Fruit fly (Drosophila melanogaster) whole organism, embryonic: ENCODE measurements around the gene TMEM216.

ENCODE experiments used
- Adf1 ChIP-seq: fragments of 200-800 bp; sonication (Bioruptor generic); IDR thresholded peaks from 2 replicates; pipeline ENCODE4 v1.3.6; 2022; ENCODE audit warnings: missing biosample characterization, missing genetic modification characterization
- Asciz ChIP-seq: fragments of 200-800 bp; sonication (Bioruptor generic); optimal IDR thresholded peaks from 2 replicates; lab custom pipeline; 2017; ENCODE audit warnings: missing biosample characterization, mild to moderate bottlenecking, missing genetic modification characterization, missing genetic modification reagents
- B-H2 ChIP-seq: fragments of 200-800 bp; sonication (Bioruptor generic); optimal IDR thresholded peaks from 2 replicates; lab custom pipeline; 2018; ENCODE audit warnings: missing biosample characterization, mild to moderate bottlenecking, missing genetic modification characterization
- CG11695 ChIP-seq: fragments of 200-800 bp; sonication (Bioruptor generic); IDR thresholded peaks from 3 replicates; pipeline ENCODE4 v1.3.6; 2022; ENCODE audit warnings: missing biosample characterization, missing genetic modification characterization
- CG13424 ChIP-seq: fragments of 200-800 bp; sonication (Bioruptor generic); optimal IDR thresholded peaks from 2 replicates; lab custom pipeline; 2019; ENCODE audit warnings: missing biosample characterization, mild to moderate bottlenecking, missing genetic modification characterization, moderate library complexity
- CG15479 ChIP-seq: fragments of 200-800 bp; sonication (Bioruptor generic); optimal IDR thresholded peaks from 3 replicates; lab custom pipeline; 2019; ENCODE audit warnings: missing biosample characterization, mild to moderate bottlenecking, missing genetic modification characterization, moderate library complexity
- CG16813 ChIP-seq: fragments of 200-800 bp; sonication (Bioruptor generic); IDR thresholded peaks from 3 replicates; pipeline ENCODE4 v1.3.6; 2022; ENCODE audit warnings: missing biosample characterization, missing genetic modification characterization; ENCODE audit not compliant: partially characterized antibody
- CG17568 ChIP-seq: fragments of 200-800 bp; sonication (Bioruptor generic); optimal IDR thresholded peaks from 2 replicates; lab custom pipeline; 2018; ENCODE audit warnings: missing biosample characterization, mild to moderate bottlenecking, missing genetic modification characterization, moderate library complexity
- CG1832 ChIP-seq: fragments of 200-800 bp; sonication (Bioruptor generic); optimal IDR thresholded peaks from 2 replicates; lab custom pipeline; 2017; ENCODE audit warnings: missing biosample characterization, mild to moderate bottlenecking, missing genetic modification characterization, inconsistent platforms
- CG32532 ChIP-seq: fragments of 200-800 bp; sonication (Bioruptor generic); IDR thresholded peaks from 2 replicates; pipeline ENCODE4 v1.3.6; 2022; ENCODE audit warnings: missing biosample characterization, missing genetic modification characterization
- CG4360 ChIP-seq: fragments of 200-800 bp; sonication (Bioruptor generic); IDR thresholded peaks from 2 replicates; pipeline ENCODE4 v1.3.6; 2022; ENCODE audit warnings: missing biosample characterization, missing genetic modification characterization
- CG4730 ChIP-seq: fragments of 200-800 bp; sonication (Bioruptor generic); IDR thresholded peaks from 2 replicates; pipeline ENCODE4 v1.3.6; 2022; ENCODE audit warnings: missing biosample characterization, missing genetic modification characterization
- D ChIP-seq, 2 experiments: fragments of 200-800 bp in 1 of 2; fragments of >200 bp in 1 of 2; sonication (Bioruptor generic) in 1 of 2; optimal IDR thresholded peaks; 2 replicates in 1 of 2; 3 replicates in 1 of 2; lab custom pipeline; 2017; ENCODE audit warnings: mild to moderate bottlenecking in 1 of 2, missing biosample characterization in 1 of 2, missing genetic modification characterization in 1 of 2, missing genetic modification reagents in 1 of 2
- Hand ChIP-seq: fragments of 200-800 bp; sonication (Bioruptor generic); optimal IDR thresholded peaks from 2 replicates; lab custom pipeline; 2017; ENCODE audit warnings: mild to moderate bottlenecking, missing biosample characterization, missing genetic modification reagents, missing genetic modification characterization
- Lim3 ChIP-seq: fragments of 200-800 bp; sonication (Bioruptor generic); IDR thresholded peaks from 2 replicates; pipeline ENCODE4 v1.3.6; 2022; ENCODE audit warnings: missing biosample characterization, missing genetic modification characterization
- Nf-YB ChIP-seq: fragments of 200-800 bp; sonication (Bioruptor generic); optimal IDR thresholded peaks from 3 replicates; lab custom pipeline; 2019; ENCODE audit warnings: missing biosample characterization, mild to moderate bottlenecking, missing genetic modification characterization, moderate library complexity
- Trl ChIP-seq, 3 experiments: fragments of >200 bp in 2 of 3; fragments of 200-800 bp in 1 of 3; sonication (Bioruptor generic) in 1 of 3; optimal IDR thresholded peaks; 2 replicates in 1 of 3; 3 replicates in 2 of 3; lab custom pipeline; 2016 to 2017; ENCODE audit warnings: missing biosample characterization in 1 of 3, missing genetic modification characterization in 1 of 3
- Usf ChIP-seq: fragments of 200-800 bp; sonication (Bioruptor generic); optimal IDR thresholded peaks from 2 replicates; lab custom pipeline; 2017; ENCODE audit warnings: missing genotype, missing biosample characterization, missing genetic modification characterization
- Xbp1 ChIP-seq: fragments of 200-800 bp; sonication (Bioruptor generic); optimal IDR thresholded peaks from 3 replicates; lab custom pipeline; 2016; ENCODE audit warnings: missing biosample characterization, mild to moderate bottlenecking, missing genetic modification characterization
- Xrp1 ChIP-seq: fragments of 200-800 bp; sonication (Bioruptor generic); IDR thresholded peaks from 2 replicates; pipeline ENCODE4 v1.3.6; 2022; ENCODE audit warnings: missing biosample characterization, missing genetic modification characterization
- ash1 ChIP-seq: fragments of 200-800 bp; sonication (Bioruptor generic); optimal IDR thresholded peaks from 2 replicates; lab custom pipeline; 2018; ENCODE audit warnings: missing biosample characterization, mild to moderate bottlenecking, missing genetic modification characterization
- bbx ChIP-seq: fragments of 200-800 bp; sonication (Bioruptor generic); IDR thresholded peaks from 2 replicates; pipeline ENCODE4 v1.3.6; 2022; ENCODE audit warnings: missing biosample characterization, missing genetic modification characterization; ENCODE audit not compliant: partially characterized antibody
- cad ChIP-seq: fragments of >200 bp; optimal IDR thresholded peaks from 2 replicates; lab custom pipeline; 2017; ENCODE audit warnings: missing biosample characterization, missing genetic modification characterization
- ci ChIP-seq: fragments of 200-800 bp; sonication (Bioruptor generic); IDR thresholded peaks from 3 replicates; pipeline ENCODE4 v1.3.6; 2022; ENCODE audit warnings: missing biosample characterization, missing genetic modification characterization
- gsb-n ChIP-seq: fragments of 200-800 bp; sonication (Bioruptor generic); optimal IDR thresholded peaks from 3 replicates; lab custom pipeline; 2018; ENCODE audit warnings: missing biosample characterization, mild to moderate bottlenecking, missing genetic modification characterization
- kah ChIP-seq: fragments of 200-800 bp; sonication (Bioruptor generic); optimal IDR thresholded peaks from 2 replicates; lab custom pipeline; 2018; ENCODE audit warnings: missing biosample characterization, mild to moderate bottlenecking, missing genetic modification characterization
- klu ChIP-seq: fragments of 200-800 bp; sonication (Bioruptor generic); IDR thresholded peaks from 2 replicates; pipeline ENCODE4 v1.3.6; 2022; ENCODE audit warnings: missing biosample characterization, missing genetic modification characterization
- pan ChIP-seq, 4 experiments: fragments of >200 bp in 3 of 4; fragments of 200-800 bp in 1 of 4; sonication (Bioruptor generic) in 1 of 4; optimal IDR thresholded peaks in 3 of 4; IDR thresholded peaks in 1 of 4; 2 replicates each; pipeline versions ENCODE4 v1.3.6 to Lab custom; 2017 to 2022; ENCODE audit warnings: missing biosample characterization in 2 of 4, missing genetic modification characterization in 2 of 4, mixed read lengths in 1 of 4
- tll ChIP-seq, 2 experiments: fragments of 200-800 bp in 1 of 2; fragments of >200 bp in 1 of 2; sonication (Bioruptor generic) in 1 of 2; optimal IDR thresholded peaks; 2 replicates each; lab custom pipeline; 2017 to 2019; ENCODE audit warnings: missing biosample characterization in 2 of 2, missing genetic modification characterization in 2 of 2, mild to moderate bottlenecking in 1 of 2, moderate library complexity in 1 of 2
- z ChIP-seq: fragments of 200-800 bp; sonication (Bioruptor generic); IDR thresholded peaks from 3 replicates; pipeline ENCODE4 v1.3.6; 2022; ENCODE audit warnings: missing biosample characterization, missing genetic modification characterization
- zen ChIP-seq: fragments of 200-800 bp; sonication (Bioruptor generic); optimal IDR thresholded peaks from 3 replicates; lab custom pipeline; 2018; ENCODE audit warnings: missing biosample characterization, mild to moderate bottlenecking, missing genetic modification characterization, moderate library complexity

The TMEM216 gene

DNA sequence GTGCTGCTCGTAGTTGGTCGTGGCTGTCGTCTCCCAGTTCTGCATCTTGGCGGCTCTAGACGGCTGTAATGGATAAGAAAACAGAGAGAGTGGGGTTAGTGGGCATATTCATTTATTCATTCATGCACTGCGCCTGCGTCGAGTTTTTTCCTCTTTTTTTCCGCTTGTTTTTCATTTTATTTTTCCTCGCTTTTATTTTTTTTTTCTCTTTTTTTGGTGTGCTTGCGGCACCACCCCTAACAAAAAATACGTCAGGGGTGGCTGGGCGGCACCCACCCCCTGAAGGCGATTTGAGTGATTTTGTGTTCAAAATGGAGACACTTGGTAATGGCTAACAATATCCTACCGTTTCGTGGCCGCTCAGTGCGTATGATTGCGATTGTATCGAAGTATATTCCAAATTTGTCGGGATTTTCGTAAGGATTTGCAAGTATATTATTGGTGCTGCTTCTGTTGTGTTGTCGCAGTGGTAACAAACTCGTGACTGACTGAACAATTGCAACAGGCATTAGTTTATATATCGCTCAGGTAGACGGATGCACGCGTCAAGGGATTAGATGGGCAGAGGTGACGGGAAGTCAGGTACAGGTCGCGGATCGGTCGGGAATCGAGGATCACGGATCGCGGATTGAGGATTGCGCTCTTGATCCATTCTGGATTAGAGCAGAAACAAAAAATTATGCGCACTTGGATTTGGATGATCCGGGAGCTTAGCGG, 21.8 kb upstream of the TMEM216 start (continued):
- TF ChIP-seq Xrp1 (GFP tag; lab: Robert Waterston, UW): no peak
- no peak for TF ChIP-seq kah (GFP tag; lab: Kevin White, UChicago)
- no peak for TF ChIP-seq Lim3 (GFP tag; lab: Robert Waterston, UW)
- peak; percentile 44 for TF ChIP-seq CG17568
- no peak for TF ChIP-seq klu (GFP tag; lab: Robert Waterston, UW)
- no peak for TF ChIP-seq CG4730 (GFP tag; lab: Robert Waterston, UW)

dm6 chr3R:8697772-8698259, 18.2 kb upstream of the TMEM216 start, which contains the start of gene hb:
Gene hb (minus strand): TSS chr3R:8697822.
- TF ChIP-seq CG16813 (GFP tag; lab: Robert Waterston, UW): peak; percentile 27; the same call in 1 of the 3 replicates
- no peak for TF ChIP-seq Asciz (GFP tag; lab: Kevin White, UChicago)
- peak; percentile 45 to 81 for TF ChIP-seq Trl (optimal IDR thresholded peaks at IDR 0.05; lab: Kevin White, UChicago)
- no peak for TF ChIP-seq Trl (GFP tag; optimal IDR thresholded peaks at IDR 0.05; lab: Kevin White, UChicago)
- peak; percentile 97 for TF ChIP-seq z (GFP tag; lab: Robert Waterston, UW)
- no peak for TF ChIP-seq ash1 (GFP tag; lab: Kevin White, UChicago)
- peak; percentile 70; the same call in 1 of the 2 replicates for TF ChIP-seq CG4360
- no peak for TF ChIP-seq ci (GFP tag; lab: Robert Waterston, UW)
- TF ChIP-seq bbx: 0 out of 2 replicates have a peak, but pooled peaks have one; percentile 30
- no peak for TF ChIP-seq B-H2
- peak; percentile 20 for TF ChIP-seq CG1832 (GFP tag; lab: Kevin White, UChicago)
- TF ChIP-seq Nf-YB (GFP tag; lab: Kevin White, UChicago): peak; percentile 4

DNA sequence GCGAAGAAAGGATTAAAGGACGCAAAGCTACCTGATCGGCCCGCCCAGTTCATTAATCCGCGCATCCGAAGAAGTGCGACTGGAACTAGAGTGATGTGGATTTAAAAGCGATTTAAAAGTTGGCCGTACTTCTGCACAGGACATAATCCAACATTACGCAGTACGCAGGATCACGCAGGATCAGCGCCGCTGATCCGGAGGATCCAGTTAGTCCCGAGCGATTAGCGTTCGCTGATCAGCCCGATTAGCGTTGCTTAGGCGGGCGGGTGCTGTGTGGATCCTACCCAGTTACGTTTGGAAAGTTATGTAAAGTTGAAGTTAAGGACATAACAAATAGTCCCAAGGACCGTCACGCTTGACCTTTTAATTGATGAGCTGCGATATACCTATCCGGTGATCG, 16.8 kb upstream of the TMEM216 start:
- peak; percentile 76 for TF ChIP-seq zen
- peak; percentile 88 for TF ChIP-seq CG15479 (GFP tag; lab: Kevin White, UChicago)
- TF ChIP-seq tll (GFP tag; optimal IDR thresholded peaks at IDR 0.05; lab: Kevin White, UChicago): peak in 1 of 2 experiments; percentile 93
- no peak for TF ChIP-seq gsb-n (tag; lab: Kevin White, UChicago)

DNA sequence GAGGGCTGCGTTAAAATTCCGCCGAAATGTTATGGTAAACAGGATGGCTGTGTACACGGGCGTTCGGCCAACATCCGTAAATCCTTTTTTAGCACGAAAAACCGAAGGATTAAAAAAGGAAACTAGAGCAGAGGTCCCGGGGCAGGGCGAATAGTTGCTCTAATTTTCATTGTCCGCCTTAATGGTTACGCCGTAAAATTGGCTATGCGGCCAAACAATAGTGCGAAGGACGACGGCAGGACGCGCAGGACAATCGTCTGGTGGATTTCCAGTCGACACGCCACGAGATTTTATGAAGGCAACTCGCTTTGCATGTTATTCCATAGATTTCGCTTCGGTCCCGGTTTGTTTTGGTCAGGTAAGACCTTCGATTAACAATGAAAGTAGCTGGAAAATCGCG, 15.4 kb upstream of the TMEM216 start:
- TF ChIP-seq CG32532 (GFP tag; lab: Robert Waterston, UW): no peak
- TF ChIP-seq Xbp1 (GFP tag; lab: Kevin White, UChicago): no peak
- TF ChIP-seq Hand (GFP tag; lab: Kevin White, UChicago): no peak
- TF ChIP-seq CG11695 (GFP tag; lab: Robert Waterston, UW): no peak
- TF ChIP-seq Usf (GFP tag; lab: Kevin White, UChicago): no peak
- no peak for TF ChIP-seq Adf1
- TF ChIP-seq CG13424 (tag; lab: Kevin White, UChicago): no peak
- TF ChIP-seq tll (GFP tag; optimal IDR thresholded peaks at IDR 0.05; lab: Kevin White, UChicago): peak in 1 of 2 experiments; percentile 4
- peak; percentile 73 for TF ChIP-seq D (optimal IDR thresholded peaks at IDR 0.05; lab: Kevin White, UChicago)
- no peak for TF ChIP-seq D (GFP tag; optimal IDR thresholded peaks at IDR 0.05; lab: Kevin White, UChicago)
- peak; percentile 79 for TF ChIP-seq cad (GFP tag; lab: Kevin White, UChicago)
- TF ChIP-seq pan (optimal IDR thresholded peaks at IDR 0.05; lab: Kevin White, UChicago): no peak
- TF ChIP-seq pan (GFP tag; optimal IDR thresholded peaks at IDR 0.05 in 1 of 2, IDR thresholded peaks at IDR 0.05 in 1 of 2): no peak
- TF ChIP-seq CG15479 (GFP tag; lab: Kevin White, UChicago): peak; percentile 64
